Worm (Caenorhabditis elegans) whole organism, L4/young adult: ENCODE results near the gene flp-5.

Experiments used
- W03F9.2 ChIP-seq: fragments of 150-350 bp; optimal IDR thresholded peaks from 2 replicates; lab custom pipeline; 2014; ENCODE audit warnings: missing biosample characterization, missing genetic modification characterization
- dao-5 ChIP-seq: sonication (generic microtip); optimal IDR thresholded peaks from 2 replicates; lab custom pipeline; 2016; ENCODE audit warnings: missing genotype, missing genetic modification characterization, moderate library complexity, missing compliant biosample characterization
- him-1 ChIP-seq: sonication (generic microtip); optimal IDR thresholded peaks from 2 replicates; lab custom pipeline; 2016; ENCODE audit warnings: missing genotype, missing genetic modification reagents, missing genetic modification characterization, missing compliant biosample characterization

Gene flp-5

ce11 chrX:8527950-8528349 is at the start of gene flp-5:
TSS of gene flp-5 (plus strand) at chrX:8528250.
- TF ChIP-seq him-1 (tag; lab: Kevin White, UChicago): no peak
- TF ChIP-seq W03F9.2 (tag; lab: Kevin White, UChicago): no peak
- no peak for TF ChIP-seq dao-5 (tag; lab: Kevin White, UChicago)

- TF ChIP-seq W03F9.2 (tag; lab: Kevin White, UChicago) (no peak), dao-5 (tag; lab: Kevin White, UChicago) (no peak), him-1 (tag; lab: Kevin White, UChicago) (no peak)
These were observed 49.0 kb upstream of the flp-5 start for ce11 chrX:8479050-8479449.

ce11 chrX:8481716-8482115 is 46.3 kb upstream of the flp-5 start:
- TF ChIP-seq him-1 (tag; lab: Kevin White, UChicago): no peak
- TF ChIP-seq dao-5 (tag; lab: Kevin White, UChicago): no peak
- no peak for TF ChIP-seq W03F9.2 (tag; lab: Kevin White, UChicago)

ce11 chrX:8483951-8484350 is 44.1 kb upstream of the flp-5 start:
- TF ChIP-seq dao-5 (tag; lab: Kevin White, UChicago): no peak
- TF ChIP-seq W03F9.2 (tag; lab: Kevin White, UChicago): no peak
- TF ChIP-seq him-1 (tag; lab: Kevin White, UChicago): no peak

ce11 chrX:8485392-8485791 is 42.7 kb upstream of the flp-5 start:
- TF ChIP-seq W03F9.2 (tag; lab: Kevin White, UChicago) (no peak), dao-5 (tag; lab: Kevin White, UChicago) (no peak), him-1 (tag; lab: Kevin White, UChicago) (no peak)

ce11 chrX:8489415-8489814 is 38.6 kb upstream of the flp-5 start:
- TF ChIP-seq W03F9.2 (tag; lab: Kevin White, UChicago) (no peak), him-1 (tag; lab: Kevin White, UChicago) (no peak), dao-5 (tag; lab: Kevin White, UChicago) (no peak)

- TF ChIP-seq W03F9.2 (tag; lab: Kevin White, UChicago): no peak
These were observed 38.2 kb upstream of the flp-5 start for ce11 chrX:8489886-8490285.

ce11 chrX:8492750-8493149 is 35.3 kb upstream of the flp-5 start:
- no peak for TF ChIP-seq W03F9.2 (tag; lab: Kevin White, UChicago)
- no peak for TF ChIP-seq him-1 (tag; lab: Kevin White, UChicago)
- TF ChIP-seq dao-5 (tag; lab: Kevin White, UChicago): no peak

ce11 chrX:8495005-8495404 is 33.0 kb upstream of the flp-5 start, which contains the start of gene T01B10.5:
TSS of gene T01B10.5 (plus strand) at chrX:8495305.
- no peak for TF ChIP-seq dao-5 (tag; lab: Kevin White, UChicago)
- TF ChIP-seq W03F9.2 (tag; lab: Kevin White, UChicago): no peak
- TF ChIP-seq him-1 (tag; lab: Kevin White, UChicago): no peak

ce11 chrX:8499721-8500120 is 28.3 kb upstream of the flp-5 start, which contains the start of gene grd-14:
TSS of gene grd-14 (plus strand) at chrX:8500021.
- TF ChIP-seq W03F9.2 (tag; lab: Kevin White, UChicago) (no peak), him-1 (tag; lab: Kevin White, UChicago) (no peak), dao-5 (tag; lab: Kevin White, UChicago) (no peak)

- TF ChIP-seq dao-5 (tag; lab: Kevin White, UChicago): no peak
- no peak for TF ChIP-seq him-1 (tag; lab: Kevin White, UChicago)
- TF ChIP-seq W03F9.2 (tag; lab: Kevin White, UChicago): no peak
These were observed 27.1 kb upstream of the flp-5 start, which contains the start of gene grd-4 for ce11 chrX:8500922-8501321. TSS of gene grd-4 (plus strand) at chrX:8501222.

- TF ChIP-seq W03F9.2 (tag; lab: Kevin White, UChicago): no peak
- no peak for TF ChIP-seq him-1 (tag; lab: Kevin White, UChicago)
- TF ChIP-seq dao-5 (tag; lab: Kevin White, UChicago): no peak
These were observed 23.8 kb upstream of the flp-5 start for ce11 chrX:8504207-8504606.

- TF ChIP-seq dao-5 (tag; lab: Kevin White, UChicago) (no peak), him-1 (tag; lab: Kevin White, UChicago) (no peak), W03F9.2 (tag; lab: Kevin White, UChicago) (no peak)
These were observed 21.0 kb upstream of the flp-5 start for ce11 chrX:8507053-8507452.

ce11 chrX:8507576-8507975 is 20.5 kb upstream of the flp-5 start, which contains the start of gene H03E18.1:
TSS of gene H03E18.1 (plus strand) at chrX:8507876.
- no peak for TF ChIP-seq W03F9.2 (tag; lab: Kevin White, UChicago)
- no peak for TF ChIP-seq dao-5 (tag; lab: Kevin White, UChicago)
- TF ChIP-seq him-1 (tag; lab: Kevin White, UChicago): no peak
